Fruit fly (Drosophila melanogaster): ENCODE measurements around the gene CG13847.

The CG13847 gene

dm6 chr3R:22461673-22462585, 26.0 kb upstream of the CG13847 start, which contains the start of the genes Rpn7 and AP-2mu (continued):
- peak; percentile 22 for TF ChIP-seq Hr3 (GFP tag; optimal IDR thresholded peaks at IDR 0.05)
- TF ChIP-seq bab2 (GFP tag; optimal IDR thresholded peaks at IDR 0.05) = no peak
- peak; percentile 9 for TF ChIP-seq Nf-YC (tag; optimal IDR thresholded peaks at IDR 0.05)
- no peak; the same call in 1 of the 2 replicates for TF ChIP-seq chm (GFP tag; IDR thresholded peaks at IDR 0.05)
- no peak for TF ChIP-seq CG6791 (GFP tag; IDR thresholded peaks at IDR 0.05; ENCODE audit: partially characterized antibody)
- TF ChIP-seq jigr1 (GFP tag; IDR thresholded peaks at IDR 0.05) = no peak
- no peak for TF ChIP-seq CG16813 (GFP tag; IDR thresholded peaks at IDR 0.05; ENCODE audit: partially characterized antibody)
- TF ChIP-seq CG15514 (GFP tag; optimal IDR thresholded peaks at IDR 0.05) = no peak
- TF ChIP-seq Hmr (GFP tag; optimal IDR thresholded peaks at IDR 0.05) = no peak
- TF ChIP-seq CG10267 (tag; optimal IDR thresholded peaks at IDR 0.05) = peak; percentile 55
- TF ChIP-seq onecut (GFP tag; IDR thresholded peaks at IDR 0.05) = peak; percentile 85
- no peak for TF ChIP-seq Eip74EF (GFP tag; optimal IDR thresholded peaks at IDR 0.05)
- TF ChIP-seq CG2712 (tag; optimal IDR thresholded peaks at IDR 0.05) = peak; percentile 50
- no peak for TF ChIP-seq mirr (GFP tag; optimal IDR thresholded peaks at IDR 0.05)
- TF ChIP-seq CG4820 (GFP tag; optimal IDR thresholded peaks at IDR 0.05) = no peak
- no peak for TF ChIP-seq CG11560 (tag; IDR thresholded peaks at IDR 0.05)
- TF ChIP-seq klu (GFP tag; IDR thresholded peaks at IDR 0.05) = no peak
- no peak for TF ChIP-seq CG3838 (GFP tag; optimal IDR thresholded peaks at IDR 0.05)
- no peak for TF ChIP-seq Side (GFP tag; optimal IDR thresholded peaks at IDR 0.05)
- TF ChIP-seq CG1792 (GFP tag; optimal IDR thresholded peaks at IDR 0.05) = no peak
- no peak for TF ChIP-seq twi (tag; optimal IDR thresholded peaks at IDR 0.05)
- TF ChIP-seq CG8944 (GFP tag; optimal IDR thresholded peaks at IDR 0.05) = no peak
- TF ChIP-seq MBD-R2 (GFP tag; IDR thresholded peaks at IDR 0.05) = no peak; the same call in 1 of the 2 replicates
- TF ChIP-seq org-1 (GFP tag; optimal IDR thresholded peaks at IDR 0.05) = no peak
- TF ChIP-seq ind (GFP tag; optimal IDR thresholded peaks at IDR 0.05) = peak; percentile 19
- no peak for TF ChIP-seq al (GFP tag; IDR thresholded peaks at IDR 0.05)
- TF ChIP-seq her (GFP tag; optimal IDR thresholded peaks at IDR 0.05) = no peak
- TF ChIP-seq pnt (GFP tag; optimal IDR thresholded peaks at IDR 0.05) = no peak
- TF ChIP-seq danr (GFP tag; IDR thresholded peaks at IDR 0.05) = no peak
- TF ChIP-seq CG14441 (GFP tag; IDR thresholded peaks at IDR 0.05) = no peak
- no peak for TF ChIP-seq sc (optimal IDR thresholded peaks at IDR 0.05)
- no peak for TF ChIP-seq sc (GFP tag; optimal IDR thresholded peaks at IDR 0.05)
- TF ChIP-seq CG2875 (GFP tag; optimal IDR thresholded peaks at IDR 0.05) = no peak
- TF ChIP-seq sug (tag; optimal IDR thresholded peaks at IDR 0.05) = peak; percentile 18
- TF ChIP-seq da (GFP tag; optimal IDR thresholded peaks at IDR 0.05) = no peak
- no peak for TF ChIP-seq psq (GFP tag; optimal IDR thresholded peaks at IDR 0.05)
- peak; percentile 17 for TF ChIP-seq zfh2 (GFP tag; optimal IDR thresholded peaks at IDR 0.05)
- TF ChIP-seq pros (GFP tag; optimal IDR thresholded peaks at IDR 0.05) = no peak
- TF ChIP-seq tup (GFP tag; optimal IDR thresholded peaks at IDR 0.05) = no peak
- no peak for TF ChIP-seq Hand (GFP tag; optimal IDR thresholded peaks at IDR 0.05)
- peak; percentile 4 for TF ChIP-seq CG15601 (tag; optimal IDR thresholded peaks at IDR 0.05)
- TF ChIP-seq CrebB (tag; optimal IDR thresholded peaks at IDR 0.05) = no peak
- TF ChIP-seq sd (tag; optimal IDR thresholded peaks at IDR 0.05) = peak; percentile 7
- no peak for TF ChIP-seq CG3281 (GFP tag; optimal IDR thresholded peaks at IDR 0.05)
- TF ChIP-seq ci (GFP tag; IDR thresholded peaks at IDR 0.05) = no peak
- no peak for TF ChIP-seq ftz-f1 (GFP tag; optimal IDR thresholded peaks at IDR 0.05)
- peak; percentile 10 for TF ChIP-seq CG17186 (GFP tag; optimal IDR thresholded peaks at IDR 0.05)
- TF ChIP-seq CoRest (tag; optimal IDR thresholded peaks at IDR 0.05) = peak; percentile 53
- no peak for TF ChIP-seq Bdp1 (GFP tag; optimal IDR thresholded peaks at IDR 0.05)
- no peak for TF ChIP-seq CG10209 (GFP tag; optimal IDR thresholded peaks at IDR 0.05)

All from whole organism, embryonic.